Fruit fly (Drosophila melanogaster) whole organism, embryonic: ENCODE measurements around the gene NK7.1.

Source experiments
- BEAF-32 ChIP-seq: fragments of 200-800 bp; sonication (Bioruptor generic); optimal IDR thresholded peaks from 3 replicates; lab custom pipeline; 2017; ENCODE audit warnings: missing biosample characterization, missing genetic modification characterization, mild to moderate bottlenecking, moderate library complexity, missing genetic modification reagents
- CG12071 ChIP-seq: fragments of 200-800 bp; sonication (Bioruptor generic); optimal IDR thresholded peaks from 3 replicates; lab custom pipeline; 2018; ENCODE audit warnings: missing biosample characterization, mild to moderate bottlenecking, missing genetic modification characterization
- CG13775 ChIP-seq: fragments of 200-800 bp; sonication (Bioruptor generic); optimal IDR thresholded peaks from 3 replicates; lab custom pipeline; 2017; ENCODE audit warnings: missing biosample characterization, mild to moderate bottlenecking, missing genetic modification characterization
- CG14667 ChIP-seq: fragments of 200-800 bp; sonication (Bioruptor generic); IDR thresholded peaks from 2 replicates; pipeline ENCODE4 v1.3.6; 2022; ENCODE audit warnings: missing biosample characterization, missing genetic modification characterization
- CG15073 ChIP-seq: fragments of 200-800 bp; sonication (Bioruptor generic); optimal IDR thresholded peaks from 2 replicates; lab custom pipeline; 2016; ENCODE audit warnings: missing biosample characterization, missing genetic modification characterization
- CG16779 ChIP-seq: fragments of 200-800 bp; sonication (Bioruptor generic); IDR thresholded peaks from 2 replicates; pipeline ENCODE4 v1.3.6; 2022; ENCODE audit warnings: missing biosample characterization, missing genetic modification characterization
- CG17568 ChIP-seq: fragments of 200-800 bp; sonication (Bioruptor generic); optimal IDR thresholded peaks from 2 replicates; lab custom pipeline; 2018; ENCODE audit warnings: missing biosample characterization, mild to moderate bottlenecking, missing genetic modification characterization, moderate library complexity
- CG18011 ChIP-seq: fragments of 200-800 bp; sonication (Bioruptor generic); optimal IDR thresholded peaks from 2 replicates; lab custom pipeline; 2017; ENCODE audit warnings: missing biosample characterization, missing genetic modification characterization, mild to moderate bottlenecking, moderate library complexity, missing genotype
- CG2129 ChIP-seq: fragments of 200-800 bp; sonication (Bioruptor generic); IDR thresholded peaks from 2 replicates; pipeline ENCODE4 v1.3.6; 2022; ENCODE audit warnings: missing biosample characterization, missing genetic modification characterization; ENCODE audit not compliant: partially characterized antibody
- CG2199 ChIP-seq: fragments of 200-800 bp; sonication (Bioruptor generic); IDR thresholded peaks from 3 replicates; pipeline ENCODE4 v1.3.6; 2022; ENCODE audit warnings: missing biosample characterization, missing genetic modification characterization
- CG30020 ChIP-seq: fragments of 200-800 bp; optimal IDR thresholded peaks from 2 replicates; lab custom pipeline; 2019; ENCODE audit warnings: missing biosample characterization, mild to moderate bottlenecking, missing genetic modification characterization, moderate library complexity
- CG30403 ChIP-seq: fragments of 200-800 bp; sonication (Bioruptor generic); optimal IDR thresholded peaks from 3 replicates; lab custom pipeline; 2016; ENCODE audit warnings: missing biosample characterization, missing genetic modification characterization
- CG3065 ChIP-seq: fragments of 200-800 bp; sonication (Bioruptor generic); optimal IDR thresholded peaks from 2 replicates; lab custom pipeline; 2016; ENCODE audit warnings: missing biosample characterization, missing genetic modification characterization
- CG31441 ChIP-seq: fragments of 200-800 bp; sonication (Bioruptor generic); IDR thresholded peaks from 2 replicates; pipeline ENCODE4 v1.3.6; 2022; ENCODE audit warnings: missing biosample characterization, missing genetic modification characterization
- CG3281 ChIP-seq: fragments of 200-800 bp; sonication (Bioruptor generic); optimal IDR thresholded peaks from 3 replicates; lab custom pipeline; 2017; ENCODE audit warnings: missing biosample characterization, mild to moderate bottlenecking, missing genetic modification characterization
- CG7372 ChIP-seq: fragments of 200-800 bp; sonication (Bioruptor generic); IDR thresholded peaks from 2 replicates; pipeline ENCODE4 v1.3.6; 2022; ENCODE audit warnings: missing biosample characterization, missing genetic modification characterization
- CG7745 ChIP-seq: fragments of 200-800 bp; sonication (Bioruptor generic); optimal IDR thresholded peaks from 2 replicates; lab custom pipeline; 2018; ENCODE audit warnings: missing biosample characterization, mild to moderate bottlenecking, missing genetic modification characterization, moderate library complexity
- CG7928 ChIP-seq: fragments of 200-800 bp; sonication (Bioruptor generic); optimal IDR thresholded peaks from 2 replicates; lab custom pipeline; 2017; ENCODE audit warnings: missing biosample characterization, mild to moderate bottlenecking, missing genetic modification characterization
- CG8359 ChIP-seq: fragments of 200-800 bp; sonication (Bioruptor generic); optimal IDR thresholded peaks from 2 replicates; lab custom pipeline; 2017; ENCODE audit warnings: missing biosample characterization, mild to moderate bottlenecking, missing genetic modification characterization, borderline replicate concordance
- CG8388 ChIP-seq: fragments of 200-800 bp; sonication (Bioruptor generic); optimal IDR thresholded peaks from 2 replicates; lab custom pipeline; 2019; ENCODE audit warnings: missing biosample characterization, mild to moderate bottlenecking, missing genetic modification characterization, moderate library complexity
- CG9932 ChIP-seq: fragments of 200-800 bp; sonication (Bioruptor generic); IDR thresholded peaks from 2 replicates; pipeline ENCODE4 v1.3.6; 2022; ENCODE audit warnings: missing biosample characterization, missing genetic modification characterization
- CrebB ChIP-seq: fragments of 200-800 bp; sonication (Bioruptor generic); optimal IDR thresholded peaks from 3 replicates; lab custom pipeline; 2018; ENCODE audit warnings: missing biosample characterization, mild to moderate bottlenecking, missing genetic modification characterization
- Dip3 ChIP-seq: fragments of 200-800 bp; sonication (Bioruptor generic); optimal IDR thresholded peaks from 3 replicates; lab custom pipeline; 2016; ENCODE audit warnings: missing biosample characterization, missing genetic modification characterization
- Doc2 ChIP-seq: fragments of 200-800 bp; sonication (Bioruptor generic); IDR thresholded peaks from 2 replicates; pipeline ENCODE4 v1.3.6; 2022; ENCODE audit warnings: missing biosample characterization, missing genetic modification characterization
- ERR ChIP-seq: fragments of 200-800 bp; sonication (Bioruptor generic); optimal IDR thresholded peaks from 2 replicates; lab custom pipeline; 2016; ENCODE audit warnings: missing biosample characterization, missing genetic modification characterization
- Elba2 ChIP-seq: fragments of 200-800 bp; sonication (Bioruptor generic); optimal IDR thresholded peaks from 3 replicates; lab custom pipeline; 2016; ENCODE audit warnings: missing biosample characterization, missing genetic modification characterization
- Med ChIP-seq: fragments of 200-800 bp; sonication (Bioruptor generic); peaks from one replicate; lab custom pipeline; 2016; ENCODE audit warnings: missing biosample characterization, missing genetic modification characterization, mild to moderate bottlenecking, inconsistent platforms, moderate library complexity
- Mrtf ChIP-seq: fragments of 200-800 bp; sonication (Bioruptor generic); IDR thresholded peaks from 3 replicates; pipeline ENCODE4 v1.3.6; 2022; ENCODE audit warnings: missing biosample characterization, missing genetic modification characterization
- NC2β ChIP-seq: fragments of 200-800 bp; sonication (Bioruptor generic); optimal IDR thresholded peaks from 2 replicates; lab custom pipeline; 2016; ENCODE audit warnings: missing biosample characterization, missing genetic modification characterization
- NFAT ChIP-seq: fragments of 200-800 bp; sonication (Bioruptor generic); IDR thresholded peaks from 2 replicates; pipeline ENCODE4 v1.3.6; 2022; ENCODE audit warnings: missing biosample characterization, missing genetic modification characterization
- Rfx ChIP-seq: fragments of 200-800 bp; sonication (Bioruptor generic); IDR thresholded peaks from 2 replicates; pipeline ENCODE4 v1.3.6; 2022; ENCODE audit warnings: missing biosample characterization, missing genetic modification characterization
- Spps ChIP-seq: fragments of 200-800 bp; sonication (Bioruptor generic); optimal IDR thresholded peaks from 2 replicates; lab custom pipeline; 2018; ENCODE audit warnings: missing biosample characterization, mild to moderate bottlenecking, missing genetic modification characterization
- YL-1 ChIP-seq: fragments of 200-800 bp; sonication (Bioruptor generic); optimal IDR thresholded peaks from 3 replicates; lab custom pipeline; 2017; ENCODE audit warnings: missing biosample characterization, mild to moderate bottlenecking, missing genetic modification characterization
- ap ChIP-seq: fragments of 200-800 bp; sonication (Bioruptor generic); IDR thresholded peaks from 2 replicates; pipeline ENCODE4 v1.3.6; 2022; ENCODE audit warnings: missing biosample characterization, missing genetic modification characterization
- br ChIP-seq: fragments of >200 bp; optimal IDR thresholded peaks from 2 replicates; lab custom pipeline; 2017
- chif ChIP-seq, 2 experiments: fragments of 200-800 bp; sonication (Bioruptor generic); optimal IDR thresholded peaks; 3 replicates each; lab custom pipeline; 2016; ENCODE audit warnings: missing biosample characterization in 2 of 2, missing genetic modification characterization in 2 of 2
- crc ChIP-seq: fragments of 200-800 bp; sonication (Bioruptor generic); optimal IDR thresholded peaks from 2 replicates; lab custom pipeline; 2016; ENCODE audit warnings: missing biosample characterization, missing genetic modification characterization
- crol ChIP-seq: fragments of 200-800 bp; sonication (Bioruptor generic); IDR thresholded peaks from 2 replicates; pipeline ENCODE4 v1.3.6; 2022; ENCODE audit warnings: missing biosample characterization, missing genetic modification characterization
- crp ChIP-seq, 2 experiments: fragments of 200-800 bp; sonication (Bioruptor generic); optimal IDR thresholded peaks; 2 replicates in 1 of 2; 3 replicates in 1 of 2; lab custom pipeline; 2017; ENCODE audit warnings: missing biosample characterization in 2 of 2, missing genetic modification characterization in 2 of 2, mild to moderate bottlenecking in 1 of 2, moderate library complexity in 1 of 2
- dati ChIP-seq: fragments of 200-800 bp; sonication (Bioruptor generic); IDR thresholded peaks from 2 replicates; pipeline ENCODE4 v1.3.6; 2022; ENCODE audit warnings: missing biosample characterization, missing genetic modification characterization
- dmrt99B ChIP-seq: fragments of 200-800 bp; sonication (Bioruptor generic); optimal IDR thresholded peaks from 2 replicates; lab custom pipeline; 2018; ENCODE audit warnings: missing biosample characterization, mild to moderate bottlenecking, missing genetic modification characterization, moderate library complexity
- fd64A ChIP-seq: fragments of 200-800 bp; sonication (Bioruptor generic); optimal IDR thresholded peaks from 3 replicates; lab custom pipeline; 2018; ENCODE audit warnings: missing biosample characterization, mild to moderate bottlenecking, missing genetic modification characterization
- gfzf ChIP-seq: fragments of 200-800 bp; sonication (Bioruptor generic); optimal IDR thresholded peaks from 2 replicates; lab custom pipeline; 2016; ENCODE audit warnings: missing biosample characterization, mild to moderate bottlenecking, missing genetic modification characterization, moderate library complexity
- grn ChIP-seq: fragments of 200-800 bp; sonication (Bioruptor generic); optimal IDR thresholded peaks from 3 replicates; lab custom pipeline; 2017; ENCODE audit warnings: missing biosample characterization, missing genetic modification characterization
- jigr1 ChIP-seq: fragments of 200-800 bp; sonication (Bioruptor generic); IDR thresholded peaks from 3 replicates; pipeline ENCODE4 v1.3.6; 2022; ENCODE audit warnings: missing biosample characterization, missing genetic modification characterization
- knrl ChIP-seq: fragments of 200-800 bp; sonication (Bioruptor generic); IDR thresholded peaks from 3 replicates; pipeline ENCODE4 v1.3.6; 2022; ENCODE audit warnings: missing biosample characterization, missing genetic modification characterization; ENCODE audit not compliant: partially characterized antibody
- nau ChIP-seq: fragments of 200-800 bp; sonication (Bioruptor generic); optimal IDR thresholded peaks from 3 replicates; lab custom pipeline; 2017; ENCODE audit warnings: missing biosample characterization, mild to moderate bottlenecking, missing genetic modification characterization, missing genetic modification reagents
- otp ChIP-seq: fragments of 200-800 bp; sonication (Bioruptor generic); IDR thresholded peaks from 3 replicates; pipeline ENCODE4, ENCODE4 v1.3.6; 2022; ENCODE audit warnings: missing biosample characterization, missing genetic modification characterization
- phol ChIP-seq: fragments of 200-800 bp; sonication (Bioruptor generic); optimal IDR thresholded peaks from 3 replicates; lab custom pipeline; 2018; ENCODE audit warnings: missing biosample characterization, mild to moderate bottlenecking, missing genetic modification characterization, moderate library complexity
- stwl ChIP-seq: fragments of 200-800 bp; sonication (Bioruptor generic); optimal IDR thresholded peaks from 3 replicates; lab custom pipeline; 2018; ENCODE audit warnings: missing biosample characterization, mild to moderate bottlenecking, missing genetic modification characterization, moderate library complexity
- twi ChIP-seq: fragments of 200-800 bp; optimal IDR thresholded peaks from 2 replicates; lab custom pipeline; 2019; ENCODE audit warnings: missing biosample characterization, mild to moderate bottlenecking, missing genetic modification characterization, moderate library complexity

NK7.1 gene

dm6 chr3R:14353733-14354152 lies 19.0 kb downstream of the NK7.1 start (continued):
- TF ChIP-seq CG7745 (tag; lab: Kevin White, UChicago), result no peak
- no peak for TF ChIP-seq CG2199 (GFP tag; lab: Robert Waterston, UW)
- TF ChIP-seq dati, result no peak
- peak; percentile 86 for TF ChIP-seq CG3281 (GFP tag; lab: Kevin White, UChicago)
- peak; percentile 67 for TF ChIP-seq Rfx
- TF ChIP-seq nau (GFP tag; lab: Kevin White, UChicago), result peak; percentile 71
- peak; percentile 58 for TF ChIP-seq Med (GFP tag; lab: Kevin White, UChicago)
- TF ChIP-seq CG30403 (GFP tag; lab: Kevin White, UChicago), result peak; percentile 63
- peak; percentile 44 for TF ChIP-seq CG7372 (GFP tag; lab: Robert Waterston, UW)
- TF ChIP-seq CG9932 (GFP tag; lab: Robert Waterston, UW), result 0 out of 2 replicates have a peak, but pooled peaks have one; percentile 21
- no peak for TF ChIP-seq CG7928 (GFP tag; lab: Kevin White, UChicago)
- TF ChIP-seq jigr1, result 0 out of 3 replicates have a peak, but pooled peaks have one; percentile 28
- TF ChIP-seq CG14667 (GFP tag; lab: Robert Waterston, UW), result 0 out of 2 replicates have a peak, but pooled peaks have one; percentile 25
- TF ChIP-seq ap (GFP tag; lab: Robert Waterston, UW), result peak; percentile 36; the same call in 1 of the 2 replicates
- TF ChIP-seq CG13775 (GFP tag; lab: Kevin White, UChicago), result peak; percentile 49
- peak; percentile 89 for TF ChIP-seq dmrt99B (tag; lab: Kevin White, UChicago)
- TF ChIP-seq CG12071 (GFP tag; lab: Kevin White, UChicago), result peak; percentile 39
- TF ChIP-seq Mrtf (GFP tag; lab: Robert Waterston, UW), result no peak
- no peak for TF ChIP-seq grn (GFP tag; lab: Kevin White, UChicago)
- TF ChIP-seq Dip3, result no peak
- TF ChIP-seq stwl (tag; lab: Kevin White, UChicago), result no peak
- peak; percentile 48 for TF ChIP-seq Spps (tag; lab: Kevin White, UChicago)
- no peak for TF ChIP-seq CrebB
- TF ChIP-seq CG30020, result peak; percentile 5
- no peak for TF ChIP-seq crp (GFP tag; optimal IDR thresholded peaks at IDR 0.05; lab: Kevin White, UChicago)
- peak; percentile 21 for TF ChIP-seq twi
- TF ChIP-seq NC2β (GFP tag; lab: Kevin White, UChicago), result no peak
- no peak for TF ChIP-seq gfzf (GFP tag; lab: Kevin White, UChicago)
- TF ChIP-seq CG17568 (GFP tag; lab: Kevin White, UChicago), result no peak
- TF ChIP-seq NFAT (GFP tag; lab: Robert Waterston, UW), result no peak
- TF ChIP-seq CG3065 (GFP tag; lab: Kevin White, UChicago), result no peak
- TF ChIP-seq ERR (GFP tag; lab: Kevin White, UChicago), result no peak
- no peak for TF ChIP-seq Doc2 (GFP tag; lab: Robert Waterston, UW)
- TF ChIP-seq otp (GFP tag; lab: Robert Waterston, UW), result no peak
- TF ChIP-seq fd64A (GFP tag; lab: Kevin White, UChicago), result no peak
- TF ChIP-seq crc (GFP tag; lab: Kevin White, UChicago), result no peak
- TF ChIP-seq CG2129 (GFP tag; lab: Robert Waterston, UW), result no peak
- peak; percentile 61 for TF ChIP-seq CG8359 (GFP tag; lab: Kevin White, UChicago)
- peak; percentile 88 for TF ChIP-seq CG31441 (GFP tag; lab: Robert Waterston, UW)
- peak in 1 of 2 experiments; percentile 1 for TF ChIP-seq chif (GFP tag; optimal IDR thresholded peaks at IDR 0.05; lab: Kevin White, UChicago)
- no peak for TF ChIP-seq br (lab: Kevin White, UChicago)
- no peak for TF ChIP-seq CG18011
- TF ChIP-seq knrl (GFP tag; lab: Robert Waterston, UW), result no peak
- TF ChIP-seq crol, result no peak
- TF ChIP-seq CG15073 (GFP tag; lab: Kevin White, UChicago), result no peak
- peak; percentile 72 for TF ChIP-seq CG8388
- no peak for TF ChIP-seq CG16779 (GFP tag; lab: Robert Waterston, UW)
- no peak for TF ChIP-seq Elba2 (GFP tag; lab: Kevin White, UChicago)
- no peak for TF ChIP-seq BEAF-32 (GFP tag; lab: Kevin White, UChicago)
- no peak for TF ChIP-seq YL-1 (GFP tag; lab: Kevin White, UChicago)
- TF ChIP-seq phol (tag; lab: Kevin White, UChicago), result peak; percentile 85
